Worm (Caenorhabditis elegans) whole organism, midembryonic: ENCODE measurements around the gene C14A6.3.
A peak's percentile ranks its signal among the peaks of the same experiment; 100 is the strongest.
"Not testable (repeated sequence)": the region's sequence is repeated elsewhere in the genome, so short reads cannot be mapped to it uniquely, and the experiment has no call there.

ENCODE experiments used
- flt-1 ChIP-seq: fragments of 200-800 bp; sonication (Bioruptor generic); IDR thresholded peaks from 2 replicates; pipeline ENCODE4 v1.3.6; 2022; ENCODE audit warnings: missing genetic modification characterization, missing compliant biosample characterization
- klf-2 ChIP-seq: fragments of 200-800 bp; sonication (Bioruptor generic); conservative IDR thresholded peaks from 2 replicates; pipeline ENCODE4 v1.3.6; 2022; ENCODE audit warnings: missing genetic modification reagents, missing genetic modification characterization, missing compliant biosample characterization
- ztf-23 ChIP-seq: fragments of 200-800 bp; sonication (Bioruptor generic); IDR thresholded peaks from 2 replicates; pipeline ENCODE4 v1.3.6; 2022; ENCODE audit warnings: missing genetic modification reagents, missing genetic modification characterization, missing compliant biosample characterization
- ztf-29 ChIP-seq: fragments of 200-800 bp; sonication (Bioruptor generic); IDR thresholded peaks from 2 replicates; pipeline ENCODE4 v1.3.6; 2022; ENCODE audit warnings: missing genetic modification reagents, missing genetic modification characterization, missing compliant biosample characterization

DNA sequence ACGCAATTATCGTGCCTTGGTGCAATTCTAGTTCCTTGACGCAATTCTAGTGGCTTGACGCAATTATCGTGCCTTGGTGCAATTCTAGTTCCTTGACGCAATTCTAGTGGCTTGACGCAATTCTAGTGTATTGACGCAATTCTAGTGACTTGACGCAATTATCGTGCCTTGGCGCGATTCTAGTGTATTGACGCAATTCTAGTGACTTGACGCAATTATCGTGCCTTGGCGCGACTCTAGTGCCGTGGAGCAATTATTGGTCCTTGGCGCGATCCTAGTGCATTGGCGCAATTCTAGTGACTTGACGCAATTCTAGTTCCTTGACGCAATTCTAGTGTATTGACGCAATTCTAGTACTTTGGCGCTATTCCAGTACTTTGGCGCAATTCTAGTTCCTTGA is 28.8 kb downstream of the C14A6.3 start:
- not testable (repeated sequence) for TF ChIP-seq klf-2; flt-1 (GFP tag; lab: Robert Waterston, UW); ztf-29 (GFP tag; lab: Robert Waterston, UW)
- TF ChIP-seq ztf-23 (GFP tag; lab: Robert Waterston, UW): 0 out of 2 replicates have a peak, but pooled peaks have one; percentile 47
